Fruit fly (Drosophila melanogaster): ENCODE results near the gene CG7632.

CG7632 gene

dm6 chr3L:21285639-21286338, 18.7 kb upstream of the CG7632 start, which contains the start of the genes CG12974 and pzg (continued):
- TF ChIP-seq CG8924 (tag; optimal IDR thresholded peaks at IDR 0.05): peak; percentile 87
- peak; percentile 49 for TF ChIP-seq cato (GFP tag; optimal IDR thresholded peaks at IDR 0.05; ENCODE audit: borderline replicate concordance)
- peak; percentile 3 for TF ChIP-seq CG8388 (GFP tag; optimal IDR thresholded peaks at IDR 0.05)
- TF ChIP-seq Dll (GFP tag; IDR thresholded peaks at IDR 0.05; ENCODE audit: partially characterized antibody): peak; percentile 69; the same call in 3 of the 4 replicates
- TF ChIP-seq row (GFP tag; IDR thresholded peaks at IDR 0.05): peak; percentile 88
- TF ChIP-seq unc-4 (GFP tag; IDR thresholded peaks at IDR 0.05; ENCODE audit: partially characterized antibody): peak; percentile 52
- TF ChIP-seq gro (GFP tag; optimal IDR thresholded peaks at IDR 0.05): peak; percentile 7
- no peak for TF ChIP-seq tap (tag; optimal IDR thresholded peaks at IDR 0.05)
- TF ChIP-seq Hr3 (GFP tag; optimal IDR thresholded peaks at IDR 0.05): peak; percentile 88
- peak; percentile 61 for TF ChIP-seq CG4730 (GFP tag; IDR thresholded peaks at IDR 0.05)
- TF ChIP-seq jumu (GFP tag; optimal IDR thresholded peaks at IDR 0.05): peak; percentile 68
- TF ChIP-seq sens (GFP tag): peak; percentile 82
- TF ChIP-seq Sry-δ (GFP tag; optimal IDR thresholded peaks at IDR 0.05): peak; percentile 72
- peak; percentile 20 for TF ChIP-seq hbn (GFP tag; IDR thresholded peaks at IDR 0.05; ENCODE audit: partially characterized antibody)
- no peak for TF ChIP-seq Elba2 (GFP tag; optimal IDR thresholded peaks at IDR 0.05)
- peak; percentile 97 for TF ChIP-seq CG1832 (GFP tag; optimal IDR thresholded peaks at IDR 0.05)
- peak; percentile 8 for TF ChIP-seq CG11723 (GFP tag; optimal IDR thresholded peaks at IDR 0.05)
- TF ChIP-seq CG13287 (GFP tag; IDR thresholded peaks at IDR 0.05; ENCODE audit: partially characterized antibody): peak; percentile 75
- peak; percentile 89 for TF ChIP-seq Kr (GFP tag; optimal IDR thresholded peaks at IDR 0.05)
- TF ChIP-seq CG16863 (GFP tag; optimal IDR thresholded peaks at IDR 0.05): peak; percentile 62
- no peak for TF ChIP-seq CkIIα-i1 (GFP tag; IDR thresholded peaks at IDR 0.05)
- peak; percentile 41 for TF ChIP-seq CG12071 (GFP tag; optimal IDR thresholded peaks at IDR 0.05)
- peak; percentile 92 for TF ChIP-seq bigmax (GFP tag; optimal IDR thresholded peaks at IDR 0.05)
- TF ChIP-seq al (GFP tag; IDR thresholded peaks at IDR 0.05): peak; percentile 80
- peak; percentile 45 for TF ChIP-seq az2 (GFP tag; optimal IDR thresholded peaks at IDR 0.05)
- TF ChIP-seq dmrt11E (tag; optimal IDR thresholded peaks at IDR 0.05): peak; percentile 95
- peak; percentile 46 for TF ChIP-seq slou (GFP tag; optimal IDR thresholded peaks at IDR 0.05)
- TF ChIP-seq CG1647 (GFP tag; optimal IDR thresholded peaks at IDR 0.05): peak; percentile 78
- peak; percentile 83; the same call in 2 of the 3 replicates for TF ChIP-seq Optix (GFP tag; IDR thresholded peaks at IDR 0.05)
- TF ChIP-seq CG13894 (tag; optimal IDR thresholded peaks at IDR 0.05): peak; percentile 60
- peak; percentile 62; the same call in 1 of the 2 replicates for TF ChIP-seq stc (GFP tag; IDR thresholded peaks at IDR 0.05)
- peak; percentile 71 for TF ChIP-seq nerfin-2 (GFP tag; IDR thresholded peaks at IDR 0.05; ENCODE audit: partially characterized antibody)
- peak; percentile 73 for TF ChIP-seq fd96Cb (tag; optimal IDR thresholded peaks at IDR 0.05)
- TF ChIP-seq CG12659 (GFP tag; optimal IDR thresholded peaks at IDR 0.05): peak; percentile 93
- TF ChIP-seq Dip3 (GFP tag; optimal IDR thresholded peaks at IDR 0.05): peak; percentile 80
- TF ChIP-seq bowl (GFP tag; IDR thresholded peaks at IDR 0.05): no peak
- TF ChIP-seq Myb (GFP tag; optimal IDR thresholded peaks at IDR 0.05): peak; percentile 70
- peak; percentile 86 for TF ChIP-seq ssp (GFP tag; IDR thresholded peaks at IDR 0.05)
- TF ChIP-seq Xrp1 (GFP tag; IDR thresholded peaks at IDR 0.05): peak; percentile 86
- TF ChIP-seq cg (GFP tag; optimal IDR thresholded peaks at IDR 0.05): no peak
- peak; percentile 62 for TF ChIP-seq Dip2 (GFP tag; IDR thresholded peaks at IDR 0.05)
- peak; percentile 83 for TF ChIP-seq Hmr (GFP tag; optimal IDR thresholded peaks at IDR 0.05)
- peak; percentile 80 for TF ChIP-seq CG12104 (GFP tag; optimal IDR thresholded peaks at IDR 0.05)
- TF ChIP-seq CG34422 (GFP tag; IDR thresholded peaks at IDR 0.05): peak; percentile 91
